Fruit fly (Drosophila melanogaster) whole organism, embryonic: ENCODE data around the gene CG13667.

Experiments
- Aef1 ChIP-seq: fragments of 200-800 bp; sonication (Bioruptor generic); IDR thresholded peaks from 3 replicates; pipeline ENCODE4 v1.3.6; 2022; ENCODE audit warnings: missing biosample characterization, missing genetic modification characterization
- Blimp-1 ChIP-seq: fragments of 200-800 bp; sonication (Bioruptor generic); optimal IDR thresholded peaks from 3 replicates; lab custom pipeline; 2018; ENCODE audit warnings: missing biosample characterization, missing genetic modification characterization, mild to moderate bottlenecking, moderate library complexity, missing genetic modification reagents
- Bteb2 ChIP-seq: fragments of 200-800 bp; sonication (Bioruptor generic); optimal IDR thresholded peaks from 2 replicates; lab custom pipeline; 2016; ENCODE audit warnings: missing biosample characterization, missing genetic modification characterization
- CG10366 ChIP-seq: fragments of 200-800 bp; sonication (Bioruptor generic); IDR thresholded peaks from 2 replicates; pipeline ENCODE4 v1.3.6; 2022; ENCODE audit warnings: missing biosample characterization, missing genetic modification characterization
- CG11093 ChIP-seq: fragments of 200-800 bp; sonication (Bioruptor generic); IDR thresholded peaks from 3 replicates; pipeline ENCODE4 v1.3.6; 2022; ENCODE audit warnings: missing biosample characterization, missing genetic modification characterization
- CG11398 ChIP-seq: fragments of 200-800 bp; sonication (Bioruptor generic); optimal IDR thresholded peaks from 2 replicates; lab custom pipeline; 2016; ENCODE audit warnings: missing biosample characterization, missing genetic modification characterization
- CG11456 ChIP-seq: fragments of 200-800 bp; sonication (Bioruptor generic); IDR thresholded peaks from 3 replicates; pipeline ENCODE4 v1.3.6; 2022; ENCODE audit warnings: missing biosample characterization, missing genetic modification characterization
- CG11696 ChIP-seq: fragments of 200-800 bp; sonication (Bioruptor generic); IDR thresholded peaks from 2 replicates; pipeline ENCODE4 v1.3.6; 2022; ENCODE audit warnings: missing biosample characterization, missing genetic modification characterization
- CG12299 ChIP-seq: fragments of 200-800 bp; sonication (Bioruptor generic); optimal IDR thresholded peaks from 2 replicates; lab custom pipeline; 2018; ENCODE audit warnings: missing biosample characterization, mild to moderate bottlenecking, missing genetic modification characterization
- CG12769 ChIP-seq: fragments of 200-800 bp; sonication (Bioruptor generic); optimal IDR thresholded peaks from 2 replicates; lab custom pipeline; 2019; ENCODE audit warnings: missing biosample characterization, mild to moderate bottlenecking, missing genetic modification characterization, moderate library complexity
- CG15269 ChIP-seq: fragments of 200-800 bp; sonication (Bioruptor generic); optimal IDR thresholded peaks from 2 replicates; lab custom pipeline; 2018; ENCODE audit warnings: missing biosample characterization, mild to moderate bottlenecking, missing genetic modification characterization, moderate library complexity
- CG15514 ChIP-seq: fragments of 200-800 bp; sonication (Bioruptor generic); optimal IDR thresholded peaks from 3 replicates; lab custom pipeline; 2017; ENCODE audit warnings: missing biosample characterization, missing genetic modification characterization, mild to moderate bottlenecking, moderate library complexity, missing genetic modification reagents
- CG17802 ChIP-seq: fragments of 200-800 bp; sonication (Bioruptor generic); optimal IDR thresholded peaks from 2 replicates; lab custom pipeline; 2018; ENCODE audit warnings: missing biosample characterization, mild to moderate bottlenecking, missing genetic modification characterization, moderate library complexity
- CG2116 ChIP-seq: fragments of 200-800 bp; sonication (Bioruptor generic); optimal IDR thresholded peaks from 3 replicates; lab custom pipeline; 2018; ENCODE audit warnings: missing biosample characterization, mild to moderate bottlenecking, missing genetic modification characterization
- CG2199 ChIP-seq: fragments of 200-800 bp; sonication (Bioruptor generic); IDR thresholded peaks from 3 replicates; pipeline ENCODE4 v1.3.6; 2022; ENCODE audit warnings: missing biosample characterization, missing genetic modification characterization
- CG2202 ChIP-seq: fragments of 200-800 bp; sonication (Bioruptor generic); optimal IDR thresholded peaks from 2 replicates; lab custom pipeline; 2018; ENCODE audit warnings: missing biosample characterization, mild to moderate bottlenecking, missing genetic modification characterization
- CG2678 ChIP-seq: fragments of 200-800 bp; sonication (Bioruptor generic); optimal IDR thresholded peaks from 3 replicates; lab custom pipeline; 2019; ENCODE audit warnings: missing biosample characterization, mild to moderate bottlenecking, missing genetic modification characterization, moderate library complexity
- CG31441 ChIP-seq: fragments of 200-800 bp; sonication (Bioruptor generic); IDR thresholded peaks from 2 replicates; pipeline ENCODE4 v1.3.6; 2022; ENCODE audit warnings: missing biosample characterization, missing genetic modification characterization
- CG33557 ChIP-seq: fragments of 200-800 bp; sonication (Bioruptor generic); optimal IDR thresholded peaks from 2 replicates; lab custom pipeline; 2019; ENCODE audit warnings: missing biosample characterization, mild to moderate bottlenecking, missing genetic modification characterization, moderate library complexity
- CG6765 ChIP-seq: fragments of 200-800 bp; sonication (Bioruptor generic); optimal IDR thresholded peaks from 3 replicates; lab custom pipeline; 2017; ENCODE audit warnings: missing biosample characterization, mild to moderate bottlenecking, missing genetic modification characterization
- CG7745 ChIP-seq: fragments of 200-800 bp; sonication (Bioruptor generic); optimal IDR thresholded peaks from 2 replicates; lab custom pipeline; 2018; ENCODE audit warnings: missing biosample characterization, mild to moderate bottlenecking, missing genetic modification characterization, moderate library complexity
- CG8290 ChIP-seq, 3 experiments: fragments of 200-800 bp; sonication (Bioruptor generic); optimal IDR thresholded peaks; 2 replicates each; lab custom pipeline; 2016 to 2019; ENCODE audit warnings: missing biosample characterization in 3 of 3, missing genetic modification characterization in 3 of 3, mild to moderate bottlenecking in 2 of 3, moderate library complexity in 1 of 3
- CG8388 ChIP-seq: fragments of 200-800 bp; sonication (Bioruptor generic); optimal IDR thresholded peaks from 2 replicates; lab custom pipeline; 2019; ENCODE audit warnings: missing biosample characterization, mild to moderate bottlenecking, missing genetic modification characterization, moderate library complexity
- CG8944 ChIP-seq: fragments of 200-800 bp; sonication (Bioruptor generic); optimal IDR thresholded peaks from 3 replicates; lab custom pipeline; 2016; ENCODE audit warnings: missing biosample characterization, missing genetic modification characterization
- CG9932 ChIP-seq: fragments of 200-800 bp; sonication (Bioruptor generic); IDR thresholded peaks from 2 replicates; pipeline ENCODE4 v1.3.6; 2022; ENCODE audit warnings: missing biosample characterization, missing genetic modification characterization
- Chrac-16 ChIP-seq: fragments of 200-800 bp; sonication (Bioruptor generic); optimal IDR thresholded peaks from 3 replicates; lab custom pipeline; 2016; ENCODE audit warnings: missing biosample characterization, missing genetic modification characterization
- Doc3 ChIP-seq: fragments of 200-800 bp; sonication (Bioruptor generic); IDR thresholded peaks from 3 replicates; pipeline ENCODE4 v1.3.6; 2022; ENCODE audit warnings: missing biosample characterization, missing genetic modification characterization; ENCODE audit not compliant: partially characterized antibody
- HHEX ChIP-seq: fragments of 200-800 bp; sonication (Bioruptor generic); optimal IDR thresholded peaks from 3 replicates; lab custom pipeline; 2017; ENCODE audit warnings: missing biosample characterization, mild to moderate bottlenecking, missing genetic modification characterization, missing genetic modification reagents
- HLH3B ChIP-seq: fragments of 200-800 bp; sonication (Bioruptor generic); IDR thresholded peaks from 2 replicates; pipeline ENCODE4 v1.3.6; 2022; ENCODE audit warnings: missing biosample characterization, missing genetic modification characterization
- Hr3 ChIP-seq: fragments of 200-800 bp; sonication (Bioruptor generic); optimal IDR thresholded peaks from 3 replicates; lab custom pipeline; 2016; ENCODE audit warnings: missing biosample characterization, missing genetic modification characterization
- Hr78 ChIP-seq, 2 experiments: fragments of 200-800 bp in 1 of 2; fragments of >200 bp in 1 of 2; sonication (Bioruptor generic) in 1 of 2; optimal IDR thresholded peaks; 2 replicates each; lab custom pipeline; 2017 to 2019; ENCODE audit warnings: missing biosample characterization in 2 of 2, missing genetic modification characterization in 2 of 2, mild to moderate bottlenecking in 1 of 2, moderate library complexity in 1 of 2
- Med ChIP-seq: fragments of 200-800 bp; sonication (Bioruptor generic); peaks from one replicate; lab custom pipeline; 2016; ENCODE audit warnings: missing biosample characterization, missing genetic modification characterization, mild to moderate bottlenecking, inconsistent platforms, moderate library complexity
- Mrtf ChIP-seq: fragments of 200-800 bp; sonication (Bioruptor generic); IDR thresholded peaks from 3 replicates; pipeline ENCODE4 v1.3.6; 2022; ENCODE audit warnings: missing biosample characterization, missing genetic modification characterization
- Xbp1 ChIP-seq: fragments of 200-800 bp; sonication (Bioruptor generic); optimal IDR thresholded peaks from 3 replicates; lab custom pipeline; 2016; ENCODE audit warnings: missing biosample characterization, mild to moderate bottlenecking, missing genetic modification characterization
- ci ChIP-seq: fragments of 200-800 bp; sonication (Bioruptor generic); IDR thresholded peaks from 3 replicates; pipeline ENCODE4 v1.3.6; 2022; ENCODE audit warnings: missing biosample characterization, missing genetic modification characterization
- cwo ChIP-seq: fragments of 200-800 bp; sonication (Bioruptor generic); optimal IDR thresholded peaks from 3 replicates; lab custom pipeline; 2017; ENCODE audit warnings: missing biosample characterization, missing genetic modification characterization, mild to moderate bottlenecking, moderate library complexity, missing genetic modification reagents
- da ChIP-seq: fragments of 200-800 bp; sonication (Bioruptor generic); optimal IDR thresholded peaks from 2 replicates; lab custom pipeline; 2016; ENCODE audit warnings: missing biosample characterization, missing genetic modification characterization
- gce ChIP-seq: fragments of 200-800 bp; sonication (Bioruptor generic); IDR thresholded peaks from 3 replicates; pipeline ENCODE4 v1.3.6; 2022; ENCODE audit warnings: missing biosample characterization, missing genetic modification characterization
- grau ChIP-seq: fragments of 200-800 bp; optimal IDR thresholded peaks from 3 replicates; lab custom pipeline; 2019; ENCODE audit warnings: missing biosample characterization, mild to moderate bottlenecking, missing genetic modification characterization, moderate library complexity
- lmd ChIP-seq: fragments of 200-800 bp; sonication (Bioruptor generic); IDR thresholded peaks from 2 replicates; pipeline ENCODE4 v1.3.6; 2022; ENCODE audit warnings: missing biosample characterization, missing genetic modification characterization
- nerfin-2 ChIP-seq: fragments of 200-800 bp; sonication (Bioruptor generic); IDR thresholded peaks from 2 replicates; pipeline ENCODE4 v1.3.6; 2022; ENCODE audit warnings: missing biosample characterization, missing genetic modification characterization; ENCODE audit not compliant: partially characterized antibody
- oc ChIP-seq: fragments of 200-800 bp; sonication (Bioruptor generic); optimal IDR thresholded peaks from 2 replicates; lab custom pipeline; 2018; ENCODE audit warnings: missing biosample characterization, mild to moderate bottlenecking, missing genetic modification characterization, moderate library complexity
- pum ChIP-seq: fragments of 200-800 bp; sonication (Bioruptor generic); optimal IDR thresholded peaks from 2 replicates; lab custom pipeline; 2016; ENCODE audit warnings: missing biosample characterization, missing genetic modification characterization
- repo ChIP-seq: fragments of 200-800 bp; sonication (Bioruptor generic); optimal IDR thresholded peaks from 2 replicates; lab custom pipeline; 2016; ENCODE audit warnings: missing biosample characterization, missing genetic modification characterization
- sisA ChIP-seq: fragments of 200-800 bp; sonication (Bioruptor generic); IDR thresholded peaks from 2 replicates; pipeline ENCODE4 v1.3.6; 2022; ENCODE audit warnings: missing biosample characterization, missing genetic modification characterization
- ttk ChIP-seq: fragments of 200-800 bp; sonication (Bioruptor generic); IDR thresholded peaks from 2 replicates; pipeline ENCODE4 v2.1.2; 2022; ENCODE audit warnings: missing biosample characterization, missing genetic modification characterization
- wek ChIP-seq: fragments of 200-800 bp; sonication (Bioruptor generic); optimal IDR thresholded peaks from 3 replicates; lab custom pipeline; 2018; ENCODE audit warnings: missing biosample characterization, mild to moderate bottlenecking, missing genetic modification characterization, moderate library complexity
- zen2 ChIP-seq: fragments of 200-800 bp; sonication (Bioruptor generic); IDR thresholded peaks from 3 replicates; pipeline ENCODE4 v1.3.6; 2022; ENCODE audit warnings: missing biosample characterization, missing genetic modification characterization; ENCODE audit not compliant: partially characterized antibody

Gene CG13667

DNA sequence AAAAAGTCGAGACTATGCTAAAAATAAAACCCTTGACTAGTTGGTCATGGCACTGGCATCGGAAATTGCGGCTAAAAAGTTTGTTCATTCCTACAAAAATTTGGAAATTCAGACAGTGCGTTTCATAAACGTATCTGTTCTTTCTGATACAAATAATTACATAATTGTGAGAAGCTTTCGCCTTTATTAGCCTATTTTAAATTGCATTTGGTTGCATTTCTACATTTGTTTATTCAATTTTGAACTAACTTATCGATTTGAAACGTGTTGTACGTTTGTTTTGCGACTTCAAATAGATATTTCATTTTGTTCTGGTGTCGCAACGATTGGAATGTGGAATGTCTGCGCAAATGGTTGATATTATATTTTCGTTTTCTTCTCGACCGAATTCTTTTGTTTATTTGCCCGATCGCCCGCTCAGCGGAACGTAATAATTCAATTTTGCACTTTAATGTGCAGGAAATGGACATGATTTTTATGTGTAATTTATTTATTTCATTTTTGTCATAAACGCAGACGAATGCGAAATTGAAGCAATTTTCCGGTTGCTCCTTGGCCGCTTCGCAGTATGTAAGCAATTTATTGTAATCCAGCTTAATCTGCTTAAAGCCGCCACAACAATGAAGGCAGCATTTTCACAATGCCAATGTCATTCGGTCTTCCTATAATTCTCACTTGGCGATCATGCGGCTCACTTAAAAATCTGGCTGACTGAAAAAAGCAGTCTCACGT lies 41.0 kb downstream of the CG13667 start (continued):
- peak; percentile 76 for TF ChIP-seq CG12769 (tag; lab: Kevin White, UChicago)
- TF ChIP-seq CG11398 (GFP tag; lab: Kevin White, UChicago) = peak; percentile 33
- peak; percentile 63; the same call in 1 of the 2 replicates for TF ChIP-seq lmd (GFP tag; lab: Robert Waterston, UW)
- peak; percentile 46; the same call in 1 of the 2 replicates for TF ChIP-seq sisA (GFP tag; lab: Robert Waterston, UW)
- TF ChIP-seq CG11456 (GFP tag; lab: Robert Waterston, UW) = no peak
- peak; percentile 47 for TF ChIP-seq Bteb2
- peak; percentile 50; the same call in 1 of the 2 replicates for TF ChIP-seq CG10366 (GFP tag; lab: Robert Waterston, UW)
- TF ChIP-seq Doc3 (GFP tag; lab: Robert Waterston, UW) = no peak
- TF ChIP-seq Med (GFP tag; lab: Kevin White, UChicago) = peak; percentile 95
- TF ChIP-seq zen2 = no peak
- TF ChIP-seq CG9932 (GFP tag; lab: Robert Waterston, UW) = peak; percentile 79
- TF ChIP-seq Hr78 (GFP tag; optimal IDR thresholded peaks at IDR 0.05; lab: Kevin White, UChicago) = no peak
- peak; percentile 79 for TF ChIP-seq CG2678 (tag; lab: Kevin White, UChicago)
- no peak for TF ChIP-seq CG7745
- peak; percentile 77 for TF ChIP-seq CG15269 (tag; lab: Kevin White, UChicago)
- TF ChIP-seq CG2116 (GFP tag; lab: Kevin White, UChicago) = no peak
- TF ChIP-seq CG8944 (GFP tag; lab: Kevin White, UChicago) = peak; percentile 25
- TF ChIP-seq cwo = peak; percentile 30
- TF ChIP-seq ttk (GFP tag; lab: Robert Waterston, UW) = no peak
- TF ChIP-seq Chrac-16 (GFP tag; lab: Kevin White, UChicago) = peak; percentile 9
- no peak for TF ChIP-seq CG12299 (tag; lab: Kevin White, UChicago)
- TF ChIP-seq CG2202 (tag; lab: Kevin White, UChicago) = no peak
- TF ChIP-seq Xbp1 = peak; percentile 62
- no peak for TF ChIP-seq CG2199 (GFP tag; lab: Robert Waterston, UW)
- no peak for TF ChIP-seq oc
- peak; percentile 38; the same call in 1 of the 2 replicates for TF ChIP-seq CG31441 (GFP tag; lab: Robert Waterston, UW)
- TF ChIP-seq CG17802 = no peak
- peak; percentile 72; the same call in 1 of the 3 replicates for TF ChIP-seq ci (GFP tag; lab: Robert Waterston, UW)
- peak; percentile 29 for TF ChIP-seq CG15514 (GFP tag; lab: Kevin White, UChicago)
- no peak; the same call in 2 of the 3 replicates for TF ChIP-seq Aef1 (GFP tag; lab: Robert Waterston, UW)
- peak; percentile 75 for TF ChIP-seq grau (tag; lab: Kevin White, UChicago)
- TF ChIP-seq Blimp-1 = peak; percentile 31
- TF ChIP-seq HHEX = peak; percentile 30
- no peak for TF ChIP-seq CG11093 (GFP tag; lab: Robert Waterston, UW)
- TF ChIP-seq wek (GFP tag; lab: Kevin White, UChicago) = no peak
- TF ChIP-seq repo = no peak
- TF ChIP-seq da (GFP tag; lab: Kevin White, UChicago) = no peak
- no peak for TF ChIP-seq CG33557 (GFP tag; lab: Kevin White, UChicago)
- TF ChIP-seq CG8290 (GFP tag; optimal IDR thresholded peaks at IDR 0.05; lab: Kevin White, UChicago) = no peak
- TF ChIP-seq CG8290 (tag; optimal IDR thresholded peaks at IDR 0.05; lab: Kevin White, UChicago) = peak in 1 of 2 experiments; percentile 70
- no peak for TF ChIP-seq pum
- no peak for TF ChIP-seq CG11696 (GFP tag; lab: Robert Waterston, UW)
- no peak for TF ChIP-seq nerfin-2 (GFP tag; lab: Robert Waterston, UW)
- TF ChIP-seq CG8388 (GFP tag; lab: Kevin White, UChicago) = peak; percentile 11
- TF ChIP-seq gce (GFP tag; lab: Robert Waterston, UW) = no peak
- peak; percentile 6 for TF ChIP-seq Hr3 (GFP tag; lab: Kevin White, UChicago)
- TF ChIP-seq CG6765 = peak; percentile 6
- TF ChIP-seq Mrtf = peak; percentile 46; the same call in 1 of the 3 replicates
- TF ChIP-seq HLH3B (GFP tag; lab: Robert Waterston, UW) = peak; percentile 19; the same call in 1 of the 2 replicates
